Fruit fly (Drosophila melanogaster) whole organism, embryonic: ENCODE data around the gene CG4820.

Experiments
- ATbp ChIP-seq: fragments of 200-800 bp; sonication (Bioruptor generic); optimal IDR thresholded peaks from 2 replicates; lab custom pipeline; 2017; ENCODE audit warnings: missing biosample characterization, mild to moderate bottlenecking, missing genetic modification characterization, missing genetic modification reagents
- BEAF-32 ChIP-seq: fragments of 200-800 bp; sonication (Bioruptor generic); optimal IDR thresholded peaks from 3 replicates; lab custom pipeline; 2017; ENCODE audit warnings: missing biosample characterization, missing genetic modification characterization, mild to moderate bottlenecking, moderate library complexity, missing genetic modification reagents
- CG10462 ChIP-seq: fragments of 200-800 bp; sonication (Bioruptor generic); optimal IDR thresholded peaks from 2 replicates; lab custom pipeline; 2016; ENCODE audit warnings: missing biosample characterization, missing genetic modification characterization
- CG12942 ChIP-seq: fragments of 200-800 bp; sonication (Bioruptor generic); optimal IDR thresholded peaks from 3 replicates; lab custom pipeline; 2016; ENCODE audit warnings: missing biosample characterization, missing genetic modification characterization
- CG13287 ChIP-seq: fragments of 200-800 bp; sonication (Bioruptor generic); IDR thresholded peaks from 2 replicates; pipeline ENCODE4 v1.3.6; 2022; ENCODE audit warnings: missing biosample characterization, missing genetic modification characterization; ENCODE audit not compliant: partially characterized antibody
- CG14710 ChIP-seq: fragments of 200-800 bp; sonication (Bioruptor generic); optimal IDR thresholded peaks from 3 replicates; lab custom pipeline; 2019; ENCODE audit warnings: missing biosample characterization, mild to moderate bottlenecking, missing genetic modification characterization, moderate library complexity
- CG1603 ChIP-seq: fragments of 200-800 bp; sonication (Bioruptor generic); optimal IDR thresholded peaks from 2 replicates; lab custom pipeline; 2019; ENCODE audit warnings: missing biosample characterization, mild to moderate bottlenecking, missing genetic modification characterization, moderate library complexity
- CG16813 ChIP-seq: fragments of 200-800 bp; sonication (Bioruptor generic); IDR thresholded peaks from 3 replicates; pipeline ENCODE4 v1.3.6; 2022; ENCODE audit warnings: missing biosample characterization, missing genetic modification characterization; ENCODE audit not compliant: partially characterized antibody
- CG17385 ChIP-seq: fragments of 200-800 bp; sonication (Bioruptor generic); optimal IDR thresholded peaks from 3 replicates; lab custom pipeline; 2018; ENCODE audit warnings: missing biosample characterization, mild to moderate bottlenecking, missing genetic modification characterization
- CG2712 ChIP-seq: fragments of 200-800 bp; optimal IDR thresholded peaks from 3 replicates; lab custom pipeline; 2019; ENCODE audit warnings: missing biosample characterization, mild to moderate bottlenecking, missing genetic modification characterization, moderate library complexity
- CG3163 ChIP-seq: fragments of 200-800 bp; sonication (Bioruptor generic); optimal IDR thresholded peaks from 3 replicates; lab custom pipeline; 2016; ENCODE audit warnings: missing biosample characterization, missing genetic modification characterization
- CG33557 ChIP-seq: fragments of 200-800 bp; sonication (Bioruptor generic); optimal IDR thresholded peaks from 2 replicates; lab custom pipeline; 2019; ENCODE audit warnings: missing biosample characterization, mild to moderate bottlenecking, missing genetic modification characterization, moderate library complexity
- CG34422 ChIP-seq: fragments of 200-800 bp; sonication (Bioruptor generic); IDR thresholded peaks from 3 replicates; pipeline ENCODE4 v1.3.6; 2022; ENCODE audit warnings: missing biosample characterization, missing genetic modification characterization
- CG5180 ChIP-seq: fragments of 200-800 bp; sonication (Bioruptor generic); optimal IDR thresholded peaks from 3 replicates; lab custom pipeline; 2017; ENCODE audit warnings: missing biosample characterization, missing genetic modification characterization, mild to moderate bottlenecking, moderate library complexity, missing genetic modification reagents
- CG7556 ChIP-seq: fragments of 200-800 bp; sonication (Bioruptor generic); optimal IDR thresholded peaks from 2 replicates; lab custom pipeline; 2017; ENCODE audit warnings: missing biosample characterization, mild to moderate bottlenecking, missing genetic modification characterization
- CG8765 ChIP-seq: fragments of 200-800 bp; sonication (Bioruptor generic); IDR thresholded peaks from 2 replicates; pipeline ENCODE4 v1.3.6; 2022; ENCODE audit warnings: missing biosample characterization, missing genetic modification characterization
- D19A ChIP-seq: fragments of 200-800 bp; optimal IDR thresholded peaks from 3 replicates; lab custom pipeline; 2019; ENCODE audit warnings: missing biosample characterization, mild to moderate bottlenecking, missing genetic modification characterization, moderate library complexity
- Dp ChIP-seq: fragments of 200-800 bp; sonication (Bioruptor generic); optimal IDR thresholded peaks from 2 replicates; lab custom pipeline; 2018; ENCODE audit warnings: missing biosample characterization, mild to moderate bottlenecking, missing genetic modification characterization, moderate library complexity
- Eip74EF ChIP-seq, 2 experiments: fragments of 200-800 bp in 1 of 2; fragments of >200 bp in 1 of 2; sonication (Bioruptor generic) in 1 of 2; optimal IDR thresholded peaks; 2 replicates each; lab custom pipeline; 2017 to 2019; ENCODE audit warnings: missing biosample characterization in 2 of 2, missing genetic modification characterization in 2 of 2, mild to moderate bottlenecking in 1 of 2, moderate library complexity in 1 of 2
- HmgZ ChIP-seq: fragments of 200-800 bp; sonication (Bioruptor generic); optimal IDR thresholded peaks from 2 replicates; lab custom pipeline; 2018; ENCODE audit warnings: missing biosample characterization, mild to moderate bottlenecking, missing genetic modification characterization
- Hmr ChIP-seq: fragments of 200-800 bp; sonication (Bioruptor generic); optimal IDR thresholded peaks from 3 replicates; lab custom pipeline; 2017; ENCODE audit warnings: mild to moderate bottlenecking, missing biosample characterization, missing genetic modification reagents, missing genetic modification characterization
- MBD-R2 ChIP-seq: fragments of 200-800 bp; sonication (Bioruptor generic); IDR thresholded peaks from 2 replicates; pipeline ENCODE4 v1.3.6; 2022; ENCODE audit warnings: missing biosample characterization, missing genetic modification characterization
- Pdp1 ChIP-seq, 2 experiments: fragments of 200-800 bp; sonication (Bioruptor generic); optimal IDR thresholded peaks; 3 replicates each; lab custom pipeline; 2016; ENCODE audit warnings: missing biosample characterization in 2 of 2, missing genetic modification characterization in 2 of 2, mild to moderate bottlenecking in 1 of 2, moderate library complexity in 1 of 2
- Rfx ChIP-seq: fragments of 200-800 bp; sonication (Bioruptor generic); IDR thresholded peaks from 2 replicates; pipeline ENCODE4 v1.3.6; 2022; ENCODE audit warnings: missing biosample characterization, missing genetic modification characterization
- YL-1 ChIP-seq: fragments of 200-800 bp; sonication (Bioruptor generic); optimal IDR thresholded peaks from 3 replicates; lab custom pipeline; 2017; ENCODE audit warnings: missing biosample characterization, mild to moderate bottlenecking, missing genetic modification characterization
- ac ChIP-seq: fragments of 200-800 bp; sonication (Bioruptor generic); optimal IDR thresholded peaks from 3 replicates; lab custom pipeline; 2017; ENCODE audit warnings: missing biosample characterization, mild to moderate bottlenecking, missing genetic modification characterization
- bbx ChIP-seq: fragments of 200-800 bp; sonication (Bioruptor generic); IDR thresholded peaks from 2 replicates; pipeline ENCODE4 v1.3.6; 2022; ENCODE audit warnings: missing biosample characterization, missing genetic modification characterization; ENCODE audit not compliant: partially characterized antibody
- btn ChIP-seq: fragments of 200-800 bp; sonication (Bioruptor generic); optimal IDR thresholded peaks from 2 replicates; lab custom pipeline; 2016; ENCODE audit warnings: missing biosample characterization, missing genetic modification characterization
- cato ChIP-seq: fragments of 200-800 bp; sonication (Bioruptor generic); optimal IDR thresholded peaks from 2 replicates; lab custom pipeline; 2016; ENCODE audit warnings: missing biosample characterization, missing genetic modification characterization, borderline replicate concordance
- caup ChIP-seq: fragments of 200-800 bp; sonication (Bioruptor generic); optimal IDR thresholded peaks from 3 replicates; lab custom pipeline; 2017; ENCODE audit warnings: missing biosample characterization, mild to moderate bottlenecking, missing genetic modification characterization, moderate library complexity; ENCODE audit not compliant: severe bottlenecking
- crp ChIP-seq, 2 experiments: fragments of 200-800 bp; sonication (Bioruptor generic); optimal IDR thresholded peaks; 2 replicates in 1 of 2; 3 replicates in 1 of 2; lab custom pipeline; 2017; ENCODE audit warnings: missing biosample characterization in 2 of 2, missing genetic modification characterization in 2 of 2, mild to moderate bottlenecking in 1 of 2, moderate library complexity in 1 of 2
- gce ChIP-seq: fragments of 200-800 bp; sonication (Bioruptor generic); IDR thresholded peaks from 3 replicates; pipeline ENCODE4 v1.3.6; 2022; ENCODE audit warnings: missing biosample characterization, missing genetic modification characterization
- gcm ChIP-seq: fragments of 200-800 bp; sonication (Bioruptor generic); optimal IDR thresholded peaks from 2 replicates; lab custom pipeline; 2019; ENCODE audit warnings: missing biosample characterization, mild to moderate bottlenecking, missing genetic modification characterization, moderate library complexity
- gcm2 ChIP-seq: fragments of 200-800 bp; sonication (Bioruptor generic); optimal IDR thresholded peaks from 2 replicates; lab custom pipeline; 2016; ENCODE audit warnings: missing biosample characterization, missing genetic modification characterization
- gfzf ChIP-seq: fragments of 200-800 bp; sonication (Bioruptor generic); optimal IDR thresholded peaks from 2 replicates; lab custom pipeline; 2016; ENCODE audit warnings: missing biosample characterization, mild to moderate bottlenecking, missing genetic modification characterization, moderate library complexity
- grn ChIP-seq: fragments of 200-800 bp; sonication (Bioruptor generic); optimal IDR thresholded peaks from 3 replicates; lab custom pipeline; 2017; ENCODE audit warnings: missing biosample characterization, missing genetic modification characterization
- gsb ChIP-seq: fragments of 200-800 bp; sonication (Bioruptor generic); IDR thresholded peaks from 2 replicates; pipeline ENCODE4 v1.3.6; 2022; ENCODE audit warnings: missing biosample characterization, missing genetic modification characterization
- nau ChIP-seq: fragments of 200-800 bp; sonication (Bioruptor generic); optimal IDR thresholded peaks from 3 replicates; lab custom pipeline; 2017; ENCODE audit warnings: missing biosample characterization, mild to moderate bottlenecking, missing genetic modification characterization, missing genetic modification reagents
- org-1 ChIP-seq: fragments of 200-800 bp; sonication (Bioruptor generic); optimal IDR thresholded peaks from 2 replicates; lab custom pipeline; 2017; ENCODE audit warnings: missing biosample characterization, missing genetic modification characterization
- p53 ChIP-seq: fragments of 200-800 bp; sonication (Bioruptor generic); optimal IDR thresholded peaks from 2 replicates; lab custom pipeline; 2016; ENCODE audit warnings: missing biosample characterization, missing genetic modification characterization
- psq ChIP-seq: fragments of 200-800 bp; sonication (Bioruptor generic); optimal IDR thresholded peaks from 2 replicates; lab custom pipeline; 2017; ENCODE audit warnings: missing biosample characterization, missing genetic modification characterization
- pzg ChIP-seq: fragments of 200-800 bp; sonication (Bioruptor generic); optimal IDR thresholded peaks from 3 replicates; lab custom pipeline; 2018; ENCODE audit warnings: missing biosample characterization, mild to moderate bottlenecking, missing genetic modification characterization, moderate library complexity
- rib ChIP-seq: fragments of 200-800 bp; sonication (Bioruptor generic); IDR thresholded peaks from 2 replicates; pipeline ENCODE4 v1.3.6; 2022; ENCODE audit warnings: missing biosample characterization, missing genetic modification characterization
- sob ChIP-seq: fragments of 200-800 bp; sonication (Bioruptor generic); IDR thresholded peaks from 2 replicates; pipeline ENCODE4 v1.3.6; 2022; ENCODE audit warnings: missing biosample characterization, missing genetic modification characterization
- sug ChIP-seq: fragments of 200-800 bp; optimal IDR thresholded peaks from 2 replicates; lab custom pipeline; 2019; ENCODE audit warnings: missing biosample characterization, mild to moderate bottlenecking, missing genetic modification characterization, moderate library complexity
- tin ChIP-seq: fragments of 200-800 bp; sonication (Bioruptor generic); optimal IDR thresholded peaks from 3 replicates; lab custom pipeline; 2016; ENCODE audit warnings: missing biosample characterization, missing genetic modification characterization
- usp ChIP-seq: fragments of >200 bp; optimal IDR thresholded peaks from 2 replicates; lab custom pipeline; 2017; ENCODE audit warnings: missing biosample characterization, missing genetic modification characterization
- wor ChIP-seq: fragments of 200-800 bp; sonication (Bioruptor generic); IDR thresholded peaks from 2 replicates; pipeline ENCODE4 v1.3.6; 2022; ENCODE audit warnings: missing biosample characterization, missing genetic modification characterization
- yki ChIP-seq: fragments of >200 bp; optimal IDR thresholded peaks from 3 replicates; lab custom pipeline; 2018

Gene CG4820

dm6 chr3R:11236041-11236440 is 19.7 kb downstream of the CG4820 start, which contains the start of gene CG31441 (continued):
- TF ChIP-seq Eip74EF (GFP tag; optimal IDR thresholded peaks at IDR 0.05; lab: Kevin White, UChicago) (no peak), gce (GFP tag; lab: Robert Waterston, UW) (no peak), CG7556 (no peak), cato (GFP tag; lab: Kevin White, UChicago) (no peak), Rfx (GFP tag; lab: Robert Waterston, UW) (no peak), CG2712 (tag; lab: Kevin White, UChicago) (peak; percentile 3), CG5180 (GFP tag; lab: Kevin White, UChicago) (no peak), usp (GFP tag; lab: Kevin White, UChicago) (no peak), sug (tag; lab: Kevin White, UChicago) (no peak), tin (no peak), grn (GFP tag; lab: Kevin White, UChicago) (no peak), ATbp (GFP tag; lab: Kevin White, UChicago) (no peak), gcm2 (GFP tag; lab: Kevin White, UChicago) (no peak), CG3163 (no peak), gsb (no peak), CG8765 (GFP tag; lab: Robert Waterston, UW) (no peak), rib (no peak), ac (GFP tag; lab: Kevin White, UChicago) (no peak), p53 (GFP tag; lab: Kevin White, UChicago) (no peak), Hmr (no peak), gcm (GFP tag; lab: Kevin White, UChicago) (no peak), bbx (GFP tag; lab: Robert Waterston, UW) (peak; percentile 49; the same call in 1 of the 2 replicates), nau (GFP tag; lab: Kevin White, UChicago) (no peak), CG12942 (GFP tag; lab: Kevin White, UChicago) (no peak)

DNA sequence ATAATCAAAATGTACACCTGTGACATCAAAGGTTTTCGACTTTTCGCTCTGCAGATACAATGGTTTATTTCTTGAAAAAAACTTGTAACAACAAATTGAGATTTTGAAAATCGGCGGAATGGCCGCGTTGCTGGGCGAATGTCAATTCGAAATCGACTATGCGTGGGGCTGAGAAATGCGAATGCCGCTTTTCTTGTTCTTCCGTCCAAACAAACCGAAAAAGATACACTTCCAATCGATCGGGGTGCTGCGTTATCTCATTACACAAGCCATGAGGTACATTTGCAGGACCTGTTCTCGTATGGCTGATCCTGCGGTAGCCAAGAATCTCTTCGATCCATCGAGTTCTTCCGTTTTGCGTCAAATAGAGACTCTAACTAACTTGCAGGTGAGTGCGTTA is 21.3 kb downstream of the CG4820 start, which contains the start of gene CG31388:
Gene CG31388, plus strand, starts transcription at position 218 of the 400 bp plus-strand sequence.
- peak; percentile 95 for TF ChIP-seq CG14710 (tag; lab: Kevin White, UChicago)
- peak; percentile 28; the same call in 1 of the 2 replicates for TF ChIP-seq CG13287 (GFP tag; lab: Robert Waterston, UW)
- peak in 1 of 2 experiments; percentile 9 for TF ChIP-seq Pdp1 (GFP tag; optimal IDR thresholded peaks at IDR 0.05; lab: Kevin White, UChicago)
- no peak for TF ChIP-seq rib
- TF ChIP-seq CG33557 = no peak
- TF ChIP-seq crp (GFP tag; optimal IDR thresholded peaks at IDR 0.05; lab: Kevin White, UChicago) = peak in 1 of 2 experiments; percentile 49
- TF ChIP-seq MBD-R2 = peak; percentile 85
- TF ChIP-seq psq = no peak
- peak; percentile 98 for TF ChIP-seq D19A (tag; lab: Kevin White, UChicago)
- no peak for TF ChIP-seq wor
- TF ChIP-seq btn (GFP tag; lab: Kevin White, UChicago) = no peak
- TF ChIP-seq CG10462 = no peak
- peak; percentile 54; the same call in 1 of the 3 replicates for TF ChIP-seq CG34422 (GFP tag; lab: Robert Waterston, UW)
- peak; percentile 63 for TF ChIP-seq YL-1 (GFP tag; lab: Kevin White, UChicago)
- no peak for TF ChIP-seq caup (GFP tag; lab: Kevin White, UChicago)
- peak; percentile 98 for TF ChIP-seq CG17385 (GFP tag; lab: Kevin White, UChicago)
- TF ChIP-seq yki = peak; percentile 20
- TF ChIP-seq HmgZ (tag; lab: Kevin White, UChicago) = peak; percentile 27
- TF ChIP-seq BEAF-32 (GFP tag; lab: Kevin White, UChicago) = peak; percentile 23
- no peak for TF ChIP-seq org-1 (GFP tag; lab: Kevin White, UChicago)
- peak; percentile 19; the same call in 1 of the 2 replicates for TF ChIP-seq bbx (GFP tag; lab: Robert Waterston, UW)
- TF ChIP-seq sug (tag; lab: Kevin White, UChicago) = peak; percentile 96
- TF ChIP-seq CG1603 (tag; lab: Kevin White, UChicago) = peak; percentile 31
- TF ChIP-seq sob (GFP tag; lab: Robert Waterston, UW) = no peak
- TF ChIP-seq CG16813 (GFP tag; lab: Robert Waterston, UW) = no peak; the same call in 2 of the 3 replicates
- TF ChIP-seq gfzf (GFP tag; lab: Kevin White, UChicago) = peak; percentile 16
- TF ChIP-seq Dp (GFP tag; lab: Kevin White, UChicago) = peak; percentile 91
- TF ChIP-seq pzg (GFP tag; lab: Kevin White, UChicago) = peak; percentile 71
